Worm (Caenorhabditis elegans): ENCODE results near the gene gcy-34.

Gene gcy-34

ce11 chrV:13342235-13342634 is 43.5 kb downstream of the gcy-34 start:
- TF ChIP-seq dsc-1 (tag; optimal IDR thresholded peaks at IDR 0.05) (peak; percentile 76), sup-37 (GFP tag; optimal IDR thresholded peaks at IDR 0.05) (no peak), sptf-1 (tag; optimal IDR thresholded peaks at IDR 0.05) (no peak)

- TF ChIP-seq nhr-85 (tag): no peak
- TF ChIP-seq Y116A8C.19 (tag; optimal IDR thresholded peaks at IDR 0.05; ENCODE audit: borderline replicate concordance): no peak
- no peak for TF ChIP-seq ets-5 (GFP tag; IDR thresholded peaks at IDR 0.05)
- no peak for TF ChIP-seq fos-1 (tag; optimal IDR thresholded peaks at IDR 0.05)
- TF ChIP-seq C04F5.9 (tag; optimal IDR thresholded peaks at IDR 0.05): no peak
- TF ChIP-seq nhr-19 (GFP tag; conservative IDR thresholded peaks at IDR 0.05): no peak
- no peak for TF ChIP-seq tlp-1 (tag; optimal IDR thresholded peaks at IDR 0.05)
- no peak for TF ChIP-seq dpl-1 (GFP tag; optimal IDR thresholded peaks at IDR 0.05)
- TF ChIP-seq ceh-90 (tag; optimal IDR thresholded peaks at IDR 0.05): no peak
- TF ChIP-seq grh-1 (GFP tag; IDR thresholded peaks at IDR 0.05): no peak
- TF ChIP-seq unc-98 (GFP tag; IDR thresholded peaks at IDR 0.05): no peak
- TF ChIP-seq swsn-7 (tag; optimal IDR thresholded peaks at IDR 0.05): no peak
- no peak for TF ChIP-seq unc-62 (GFP tag; optimal IDR thresholded peaks at IDR 0.05)
- TF ChIP-seq pag-3 (tag; optimal IDR thresholded peaks at IDR 0.05; ENCODE audit: borderline replicate concordance, insufficient read depth): no peak
- TF ChIP-seq nhr-76 (tag; optimal IDR thresholded peaks at IDR 0.05): no peak
- TF ChIP-seq unc-86 (tag; optimal IDR thresholded peaks at IDR 0.05): no peak
These were observed 45.9 kb downstream of the gcy-34 start, which contains the start of the genes str-4 and lgc-48 for ce11 chrV:13339633-13340290. str-4 (minus strand) TSS chrV:13339733. lgc-48 (plus strand) TSS chrV:13340240.

- TF ChIP-seq lin-13 (GFP tag; optimal IDR thresholded peaks at IDR 0.05): no peak
- no peak for TF ChIP-seq pqm-1 (tag; optimal IDR thresholded peaks at IDR 0.05)
- TF ChIP-seq alr-1 (tag; optimal IDR thresholded peaks at IDR 0.05; ENCODE audit: borderline replicate concordance): no peak
- TF ChIP-seq C16A3.4 (tag; optimal IDR thresholded peaks at IDR 0.05): no peak
- no peak for TF ChIP-seq C34B4.2 (tag; optimal IDR thresholded peaks at IDR 0.05)
- TF ChIP-seq tbx-2 (tag; optimal IDR thresholded peaks at IDR 0.05): no peak
These were observed 47.7 kb downstream of the gcy-34 start for ce11 chrV:13338037-13338436.

ce11 chrV:13335883-13336419 is 49.7 kb downstream of the gcy-34 start, which contains the start of gene C50B6.9:
C50B6.9 (plus strand) TSS chrV:13336369.
- peak; percentile 26 for TF ChIP-seq mep-1 (tag; optimal IDR thresholded peaks at IDR 0.05)
- TF ChIP-seq blmp-1 (tag; optimal IDR thresholded peaks at IDR 0.05): peak; percentile 21
- no peak for TF ChIP-seq nhr-76 (tag; optimal IDR thresholded peaks at IDR 0.05)

- TF ChIP-seq nhr-20 (tag; optimal IDR thresholded peaks at IDR 0.05) (peak; percentile 11), rnt-1 (tag; optimal IDR thresholded peaks at IDR 0.05) (peak; percentile 7), mdl-1 (tag; optimal IDR thresholded peaks at IDR 0.05) (peak in 1 of 2 experiments; percentile 11), nhr-77 (tag; optimal IDR thresholded peaks at IDR 0.05) (no peak), lin-35 (GFP tag; optimal IDR thresholded peaks at IDR 0.05) (peak in 1 of 2 experiments; percentile 4), nhr-85 (tag) (peak; percentile 18), nhr-71 (tag; optimal IDR thresholded peaks at IDR 0.05) (peak; percentile 19), lin-14 (GFP tag; optimal IDR thresholded peaks at IDR 0.05) (peak; percentile 3), nhr-84 (tag; optimal IDR thresholded peaks at IDR 0.05) (no peak), fkh-8 (tag; optimal IDR thresholded peaks at IDR 0.05) (peak; percentile 27)
These were observed 51.3 kb downstream of the gcy-34 start for ce11 chrV:13334447-13334846.
